Worm (Caenorhabditis elegans): ENCODE measurements around the gene ZK1290.11.

The ZK1290.11 gene

ce11 chrII:7537603-7538230 is 23.7 kb downstream of the ZK1290.11 start, which contains the start of gene nfi-1:
nfi-1 (plus strand) TSS chrII:7538180.
- TF ChIP-seq W03F9.2 (tag; optimal IDR thresholded peaks at IDR 0.05): no peak
- no peak for TF ChIP-seq dao-5 (tag; optimal IDR thresholded peaks at IDR 0.05)
- TF ChIP-seq him-1 (tag; optimal IDR thresholded peaks at IDR 0.05): no peak

- TF ChIP-seq him-1 (tag; optimal IDR thresholded peaks at IDR 0.05): no peak
- TF ChIP-seq dao-5 (tag; optimal IDR thresholded peaks at IDR 0.05): no peak
- no peak for TF ChIP-seq W03F9.2 (tag; optimal IDR thresholded peaks at IDR 0.05)
Observed at ce11 chrII:7534934-7535333, 26.5 kb downstream of the ZK1290.11 start, which contains the start of gene ZK1290.13. ZK1290.13 (plus strand) TSS chrII:7535006.

DNA sequence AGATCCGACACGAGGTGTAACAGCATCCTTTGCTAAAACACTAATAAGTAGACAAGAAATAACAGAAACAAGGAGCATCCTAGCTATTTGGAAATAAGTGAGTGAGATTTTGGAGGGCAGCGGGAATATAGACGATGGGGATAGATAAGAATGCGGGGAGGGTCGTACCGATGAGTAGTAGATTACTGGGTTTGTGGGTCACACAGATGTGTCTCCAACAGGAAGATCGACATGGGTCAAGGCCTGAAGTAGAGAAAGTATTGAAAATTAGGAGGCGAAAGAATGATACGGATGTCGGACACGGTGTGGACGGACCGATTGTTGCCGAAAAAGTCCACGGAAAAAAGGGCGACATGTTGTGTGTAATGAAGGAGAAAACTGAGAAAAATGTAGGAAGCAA is 27.0 kb downstream of the ZK1290.11 start, which contains the start of gene wrt-10:
Gene wrt-10, minus strand, starts transcription at position 195 of the 400 bp plus-strand sequence.
- TF ChIP-seq W03F9.2 (tag; optimal IDR thresholded peaks at IDR 0.05): no peak
- no peak for TF ChIP-seq him-1 (tag; optimal IDR thresholded peaks at IDR 0.05)
- no peak for TF ChIP-seq dao-5 (tag; optimal IDR thresholded peaks at IDR 0.05)

DNA sequence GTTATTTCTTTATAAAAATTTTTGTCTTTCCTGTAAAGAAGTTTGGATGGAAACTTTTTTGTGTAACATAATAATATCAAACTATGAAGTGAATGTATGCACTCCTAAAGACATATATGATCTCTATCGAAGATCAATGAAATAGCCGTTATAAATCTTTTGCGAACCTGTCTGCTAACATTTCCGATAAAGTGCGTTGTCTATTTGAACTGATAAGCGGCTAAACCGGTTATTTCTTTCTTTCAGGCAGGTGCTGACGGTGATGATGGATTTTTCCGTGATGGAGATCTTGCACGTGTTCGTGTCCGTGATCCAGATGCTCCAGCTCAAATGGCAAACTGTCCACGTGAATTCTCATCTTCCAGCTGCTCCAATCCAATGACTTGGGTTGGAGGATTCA is 29.9 kb downstream of the ZK1290.11 start:
- TF ChIP-seq W03F9.2 (tag; optimal IDR thresholded peaks at IDR 0.05) (no peak), him-1 (tag; optimal IDR thresholded peaks at IDR 0.05) (no peak), dao-5 (tag; optimal IDR thresholded peaks at IDR 0.05) (no peak)

DNA sequence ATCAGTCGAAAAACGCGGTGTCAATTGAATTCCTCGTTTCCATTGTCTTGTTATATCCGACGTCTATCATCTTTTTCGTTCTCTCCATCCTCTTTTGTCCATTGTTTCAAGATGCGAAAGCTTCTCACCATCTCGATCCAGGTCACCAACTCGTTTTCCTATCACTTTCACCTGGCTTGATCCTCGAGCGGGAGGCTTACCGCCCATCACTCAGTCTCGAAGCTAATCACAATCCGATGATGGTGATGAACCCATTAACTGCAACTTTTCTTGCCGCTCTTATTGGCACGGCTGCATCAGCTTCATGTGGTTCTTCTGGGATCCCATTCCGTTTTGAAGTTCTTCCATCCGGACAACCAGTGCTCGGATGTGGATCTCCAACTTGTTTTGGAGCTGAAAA is 30.4 kb downstream of the ZK1290.11 start, which contains the start of gene wrt-1:
Gene wrt-1, plus strand, starts transcription at position 53 of the 400 bp plus-strand sequence.
- TF ChIP-seq dao-5 (tag; optimal IDR thresholded peaks at IDR 0.05) (no peak), W03F9.2 (tag; optimal IDR thresholded peaks at IDR 0.05) (no peak), him-1 (tag; optimal IDR thresholded peaks at IDR 0.05) (no peak)

- TF ChIP-seq W03F9.2 (tag; optimal IDR thresholded peaks at IDR 0.05) (peak; percentile 88), dao-5 (tag; optimal IDR thresholded peaks at IDR 0.05) (no peak)
Observed at ce11 chrII:7529078-7529683, 32.2 kb downstream of the ZK1290.11 start, which contains the start of gene ZK1290.5. ZK1290.5 (plus strand) TSS chrII:7529643.

ce11 chrII:7528210-7528609 is 33.2 kb downstream of the ZK1290.11 start:
- TF ChIP-seq W03F9.2 (tag; optimal IDR thresholded peaks at IDR 0.05): no peak
- no peak for TF ChIP-seq dao-5 (tag; optimal IDR thresholded peaks at IDR 0.05)
- no peak for TF ChIP-seq him-1 (tag; optimal IDR thresholded peaks at IDR 0.05)

ce11 chrII:7525458-7525857 is 35.9 kb downstream of the ZK1290.11 start, which contains the start of the genes ZK1290.7 and rnh-1.1:
ZK1290.7 (minus strand) TSS chrII:7525558.
rnh-1.1 (plus strand) TSS chrII:7525738.
- TF ChIP-seq W03F9.2 (tag; optimal IDR thresholded peaks at IDR 0.05): no peak
- no peak for TF ChIP-seq him-1 (tag; optimal IDR thresholded peaks at IDR 0.05)
- no peak for TF ChIP-seq dao-5 (tag; optimal IDR thresholded peaks at IDR 0.05)

- TF ChIP-seq W03F9.2 (tag; optimal IDR thresholded peaks at IDR 0.05) (no peak), him-1 (tag; optimal IDR thresholded peaks at IDR 0.05) (no peak), dao-5 (tag; optimal IDR thresholded peaks at IDR 0.05) (no peak)
Observed at ce11 chrII:7523281-7523680, 38.1 kb downstream of the ZK1290.11 start, which contains the start of gene ZK1290.15. ZK1290.15 (plus strand) TSS chrII:7523581.

- no peak for TF ChIP-seq W03F9.2 (tag; optimal IDR thresholded peaks at IDR 0.05)
- TF ChIP-seq him-1 (tag; optimal IDR thresholded peaks at IDR 0.05): no peak
- TF ChIP-seq dao-5 (tag; optimal IDR thresholded peaks at IDR 0.05): no peak
Observed at ce11 chrII:7521420-7521819, 40.0 kb downstream of the ZK1290.11 start.

DNA sequence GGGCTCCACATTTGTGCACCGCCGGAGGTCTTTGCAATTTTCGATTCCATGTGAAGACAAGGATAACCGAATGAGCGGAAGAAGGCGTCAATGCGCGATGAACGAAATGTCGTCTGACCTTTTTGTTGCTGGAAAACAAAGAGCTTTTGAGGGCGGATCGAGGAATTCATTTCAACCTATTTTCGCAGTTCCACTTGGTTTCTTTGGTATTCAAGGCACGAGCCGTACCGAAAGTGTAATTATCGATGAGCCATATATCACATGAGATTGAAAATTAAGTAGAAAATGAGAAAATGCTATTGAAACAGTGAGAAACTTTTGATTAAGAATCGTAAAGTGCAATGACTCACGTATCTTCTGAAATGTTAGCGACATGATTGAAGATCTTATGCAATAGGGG is 42.2 kb downstream of the ZK1290.11 start, which contains the start of gene glb-9:
Gene glb-9, minus strand, starts transcription at position 101 of the 400 bp plus-strand sequence.
- TF ChIP-seq dao-5 (tag; optimal IDR thresholded peaks at IDR 0.05): no peak
- no peak for TF ChIP-seq W03F9.2 (tag; optimal IDR thresholded peaks at IDR 0.05)
- no peak for TF ChIP-seq him-1 (tag; optimal IDR thresholded peaks at IDR 0.05)
